Worm (Caenorhabditis elegans) whole organism, mixed stage, embryonic: ENCODE measurements around the gene EGAP9.4.

Source experiments
- blmp-1 ChIP-seq: fragments of 150-350 bp; optimal IDR thresholded peaks from 2 replicates; lab custom pipeline; 2014; ENCODE audit warnings: missing biosample characterization, missing genetic modification characterization
- lsy-2 ChIP-seq: fragments of 150-350 bp; optimal IDR thresholded peaks from 2 replicates; lab custom pipeline; 2014; ENCODE audit warnings: missing biosample characterization, missing genetic modification characterization
- nhr-12 ChIP-seq: fragments of 150-350 bp; optimal IDR thresholded peaks from 2 replicates; lab custom pipeline; 2014; ENCODE audit warnings: missing biosample characterization, missing genetic modification characterization
- pha-4 ChIP-seq: fragments of 150-350 bp; optimal IDR thresholded peaks from 2 replicates; lab custom pipeline; 2018; ENCODE audit warnings: missing biosample characterization, missing genetic modification reagents, missing genetic modification characterization
- snpc-4 ChIP-seq: fragments of 150-350 bp; optimal IDR thresholded peaks from 2 replicates; lab custom pipeline; 2014; ENCODE audit warnings: missing biosample characterization, missing genetic modification characterization
- unc-62 ChIP-seq: fragments of 150-350 bp; optimal IDR thresholded peaks from 2 replicates; lab custom pipeline; 2014; ENCODE audit warnings: missing biosample characterization, missing genetic modification reagents, missing genetic modification characterization

DNA sequence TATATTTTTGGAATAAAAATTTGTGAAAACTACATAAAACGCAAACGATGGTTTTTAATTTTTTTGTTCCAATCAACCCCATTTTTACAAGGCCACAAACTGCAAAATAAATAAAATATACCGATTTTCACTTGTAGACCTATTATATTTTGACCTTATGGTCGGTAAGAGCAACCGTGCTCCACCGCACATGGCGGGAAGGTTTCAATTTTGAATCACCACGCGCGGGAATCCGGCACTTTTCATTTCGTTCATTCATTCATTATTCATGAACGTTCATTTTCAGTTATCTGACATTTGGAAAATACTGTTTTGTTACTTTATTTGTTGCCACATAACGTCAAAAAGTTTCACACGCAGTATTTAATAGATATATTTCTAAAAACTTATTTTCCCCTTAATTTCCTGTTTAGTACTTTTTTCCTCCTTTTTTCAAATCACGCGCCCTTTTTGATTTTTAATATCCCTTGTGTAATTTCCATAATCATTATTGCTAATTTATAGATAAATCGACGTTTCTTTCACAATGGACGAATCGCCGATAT, 17.1 kb downstream of the EGAP9.4 start, which contains the start of gene hcp-1:
- TF ChIP-seq unc-62 (GFP tag; lab: Kevin White, UChicago) (no peak), snpc-4 (tag; lab: Kevin White, UChicago) (no peak), blmp-1 (tag; lab: Kevin White, UChicago) (no peak), nhr-12 (tag; lab: Kevin White, UChicago) (no peak), pha-4 (no peak), lsy-2 (no peak)
